Worm (Caenorhabditis elegans) whole organism, midembryonic: Measurements from ENCODE around the gene F55C12.19.

ENCODE experiments used
- cog-1 ChIP-seq: sonication (generic microtip); optimal IDR thresholded peaks from 2 replicates; lab custom pipeline; 2016; ENCODE audit warnings: missing genetic modification characterization, missing compliant biosample characterization
- flt-1 ChIP-seq: fragments of 200-800 bp; sonication (Bioruptor generic); IDR thresholded peaks from 2 replicates; pipeline ENCODE4 v1.3.6; 2022; ENCODE audit warnings: missing genetic modification characterization, missing compliant biosample characterization
- ref-1 ChIP-seq: fragments of 200-800 bp; sonication (Bioruptor generic); conservative IDR thresholded peaks from 2 replicates; pipeline ENCODE4 v1.3.6; 2022; ENCODE audit warnings: missing genetic modification reagents, missing genetic modification characterization, missing compliant biosample characterization
- tab-1 ChIP-seq: fragments of 200-800 bp; sonication (Bioruptor generic); IDR thresholded peaks from 2 replicates; pipeline ENCODE4 v1.3.6; 2022; ENCODE audit warnings: missing genetic modification characterization, missing compliant biosample characterization
- ztf-23 ChIP-seq: fragments of 200-800 bp; sonication (Bioruptor generic); IDR thresholded peaks from 2 replicates; pipeline ENCODE4 v1.3.6; 2022; ENCODE audit warnings: missing genetic modification reagents, missing genetic modification characterization, missing compliant biosample characterization

DNA sequence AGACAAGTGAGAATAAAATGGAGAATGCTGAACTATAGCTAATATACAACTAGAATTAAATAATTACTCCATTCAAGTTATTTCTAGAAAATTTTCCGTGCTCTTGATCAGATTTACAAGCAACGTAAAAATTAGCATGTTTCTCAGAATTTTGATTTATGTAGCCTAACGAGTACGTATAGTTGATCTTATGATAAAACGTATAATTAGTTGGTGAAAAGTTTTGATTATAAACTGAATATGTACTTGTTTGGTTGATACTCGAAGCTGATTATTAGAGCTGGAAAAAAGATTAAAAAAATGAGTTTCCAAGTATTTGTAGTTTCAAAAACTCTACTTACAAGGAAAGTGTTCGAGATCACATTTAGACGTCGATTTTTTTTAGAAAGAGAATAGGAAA, 30.6 kb downstream of the F55C12.19 start:
- TF ChIP-seq cog-1 = no peak
- TF ChIP-seq flt-1 = no peak
- TF ChIP-seq tab-1 = no peak
- TF ChIP-seq ztf-23 (GFP tag; lab: Robert Waterston, UW) = no peak
- no peak for TF ChIP-seq ref-1 (GFP tag; lab: Robert Waterston, UW)
